Worm (Caenorhabditis elegans) whole organism, L3 larva: ENCODE data around the gene col-135.

Experiments used
- R02D3.7 ChIP-seq: fragments of 150-350 bp; optimal IDR thresholded peaks from 2 replicates; lab custom pipeline; 2014; ENCODE audit warnings: missing biosample characterization, missing genetic modification characterization
- ZK546.5 ChIP-seq: sonication (generic microtip); optimal IDR thresholded peaks from 2 replicates; lab custom pipeline; 2017; ENCODE audit warnings: missing biosample characterization, missing genetic modification characterization
- aly-2 ChIP-seq: fragments of 150-350 bp; optimal IDR thresholded peaks from 2 replicates; lab custom pipeline; 2014; ENCODE audit warnings: missing biosample characterization, missing genetic modification characterization
- ama-1 ChIP-seq: fragments of 150-350 bp; optimal IDR thresholded peaks from 2 replicates; lab custom pipeline; 2018
- ceh-16 ChIP-seq: sonication (generic microtip); optimal IDR thresholded peaks from 2 replicates; lab custom pipeline; 2017; ENCODE audit warnings: missing biosample characterization, missing genetic modification characterization
- ceh-28 ChIP-seq: fragments of 150-350 bp; optimal IDR thresholded peaks from 2 replicates; lab custom pipeline; 2014; ENCODE audit warnings: missing biosample characterization, missing genetic modification reagents, missing genetic modification characterization
- ceh-82 ChIP-seq: fragments of 150-350 bp; optimal IDR thresholded peaks from 2 replicates; lab custom pipeline; 2014; ENCODE audit warnings: missing biosample characterization, missing genetic modification characterization
- ceh-9 ChIP-seq: sonication (generic microtip); optimal IDR thresholded peaks from 2 replicates; lab custom pipeline; 2018; ENCODE audit warnings: missing biosample characterization, missing genetic modification characterization
- daf-12 ChIP-seq: fragments of 150-350 bp; optimal IDR thresholded peaks from 2 replicates; lab custom pipeline; 2014; ENCODE audit warnings: missing biosample characterization, missing genetic modification reagents, missing genetic modification characterization
- egl-5 ChIP-seq: fragments of 150-350 bp; optimal IDR thresholded peaks from 2 replicates; lab custom pipeline; 2017; ENCODE audit warnings: missing biosample characterization, missing genetic modification reagents, missing genetic modification characterization, inconsistent platforms
- elt-1 ChIP-seq: fragments of 150-350 bp; optimal IDR thresholded peaks from 2 replicates; lab custom pipeline; 2014; ENCODE audit warnings: missing biosample characterization, missing genetic modification characterization
- elt-3 ChIP-seq, 3 experiments: fragments of 150-350 bp in 1 of 3; sonication (generic microtip) in 2 of 3; optimal IDR thresholded peaks; 2 replicates in 2 of 3; 4 replicates in 1 of 3; lab custom pipeline; 2014 to 2017; ENCODE audit warnings: missing biosample characterization in 3 of 3, missing genetic modification characterization in 3 of 3
- eor-1 ChIP-seq, 2 experiments: fragments of 150-350 bp; optimal IDR thresholded peaks; 2 replicates each; lab custom pipeline; 2014 to 2018; ENCODE audit warnings: missing biosample characterization in 2 of 2, missing genetic modification characterization in 2 of 2
- fkh-10 ChIP-seq: sonication (generic microtip); optimal IDR thresholded peaks from 2 replicates; lab custom pipeline; 2017; ENCODE audit warnings: missing biosample characterization, missing genetic modification reagents, missing genetic modification characterization
- fkh-2 ChIP-seq: fragments of 150-350 bp; optimal IDR thresholded peaks from 2 replicates; lab custom pipeline; 2014; ENCODE audit warnings: missing biosample characterization, missing genetic modification reagents, missing genetic modification characterization
- hmg-11 ChIP-seq: sonication (generic microtip); optimal IDR thresholded peaks from 2 replicates; lab custom pipeline; 2016; ENCODE audit warnings: missing genetic modification characterization, missing compliant biosample characterization
- jun-1 ChIP-seq: fragments of 150-350 bp; optimal IDR thresholded peaks from 2 replicates; lab custom pipeline; 2014; ENCODE audit warnings: missing biosample characterization, missing genetic modification reagents, missing genetic modification characterization
- lin-15B ChIP-seq: fragments of 150-350 bp; optimal IDR thresholded peaks from 2 replicates; lab custom pipeline; 2014; ENCODE audit warnings: missing biosample characterization, missing genetic modification characterization
- lsy-12 ChIP-seq: sonication (generic microtip); optimal IDR thresholded peaks from 2 replicates; lab custom pipeline; 2016; ENCODE audit warnings: mild to moderate bottlenecking, missing genetic modification characterization, missing compliant biosample characterization
- mdl-1 ChIP-seq: fragments of 150-350 bp; optimal IDR thresholded peaks from 2 replicates; lab custom pipeline; 2014; ENCODE audit warnings: missing biosample characterization, missing genetic modification characterization
- mml-1 ChIP-seq: fragments of 150-350 bp; sonication (generic microtip); optimal IDR thresholded peaks from 3 replicates; lab custom pipeline; 2014; ENCODE audit warnings: missing biosample characterization, missing genetic modification characterization
- nfya-1 ChIP-seq: sonication (generic microtip); optimal IDR thresholded peaks from 2 replicates; lab custom pipeline; 2017; ENCODE audit warnings: missing genetic modification characterization, mild to moderate bottlenecking, missing compliant biosample characterization, antibody characterized with exemption, moderate library complexity; ENCODE audit not compliant: insufficient read depth
- nhr-11 ChIP-seq: fragments of 150-350 bp; optimal IDR thresholded peaks from 2 replicates; lab custom pipeline; 2014; ENCODE audit warnings: missing biosample characterization, missing genetic modification characterization
- nhr-12 ChIP-seq: fragments of 150-350 bp; optimal IDR thresholded peaks from 2 replicates; lab custom pipeline; 2014; ENCODE audit warnings: missing biosample characterization, missing genetic modification characterization
- nhr-23 ChIP-seq: fragments of 150-350 bp; optimal IDR thresholded peaks from 2 replicates; lab custom pipeline; 2014; ENCODE audit warnings: missing biosample characterization, missing genetic modification reagents, missing genetic modification characterization
- nhr-237 ChIP-seq: fragments of 150-350 bp; optimal IDR thresholded peaks from 2 replicates; lab custom pipeline; 2014; ENCODE audit warnings: missing biosample characterization, missing genetic modification characterization
- nhr-25 ChIP-seq: sonication (generic microtip); optimal IDR thresholded peaks from 2 replicates; lab custom pipeline; 2017; ENCODE audit warnings: missing biosample characterization, missing genetic modification characterization
- nhr-28 ChIP-seq: fragments of 150-350 bp; optimal IDR thresholded peaks from 2 replicates; lab custom pipeline; 2014; ENCODE audit warnings: missing biosample characterization, missing genetic modification characterization
- nhr-76 ChIP-seq: fragments of 150-350 bp; sonication (generic microtip); optimal IDR thresholded peaks from 5 replicates; lab custom pipeline; 2014; ENCODE audit warnings: missing biosample characterization, missing genetic modification characterization
- nhr-77 ChIP-seq: fragments of 150-350 bp; optimal IDR thresholded peaks from 2 replicates; lab custom pipeline; 2014; ENCODE audit warnings: missing biosample characterization, missing genetic modification characterization
- pha-4 ChIP-seq: fragments of 150-350 bp; optimal IDR thresholded peaks from 2 replicates; lab custom pipeline; 2014; ENCODE audit warnings: missing biosample characterization, missing genetic modification reagents, missing genetic modification characterization
- skn-1 ChIP-seq: fragments of 150-350 bp; optimal IDR thresholded peaks from 2 replicates; lab custom pipeline; 2014; ENCODE audit warnings: missing biosample characterization, missing genetic modification characterization
- snpc-4 ChIP-seq: fragments of 150-350 bp; optimal IDR thresholded peaks from 2 replicates; lab custom pipeline; 2014; ENCODE audit warnings: missing biosample characterization, missing genetic modification characterization
- unc-39 ChIP-seq: sonication (generic microtip); optimal IDR thresholded peaks from 4 replicates; lab custom pipeline; 2017; ENCODE audit warnings: missing biosample characterization, missing genetic modification characterization
- unc-62 ChIP-seq: fragments of 150-350 bp; sonication (generic microtip); optimal IDR thresholded peaks from 4 replicates; lab custom pipeline; 2014; ENCODE audit warnings: missing biosample characterization, missing genetic modification reagents, missing genetic modification characterization
- zag-1 ChIP-seq: fragments of 150-350 bp; optimal IDR thresholded peaks from 2 replicates; lab custom pipeline; 2014; ENCODE audit warnings: missing biosample characterization, missing genetic modification characterization
- ztf-4 ChIP-seq: fragments of 150-350 bp; optimal IDR thresholded peaks from 2 replicates; lab custom pipeline; 2014; ENCODE audit warnings: missing biosample characterization, missing genetic modification characterization

col-135 gene

DNA sequence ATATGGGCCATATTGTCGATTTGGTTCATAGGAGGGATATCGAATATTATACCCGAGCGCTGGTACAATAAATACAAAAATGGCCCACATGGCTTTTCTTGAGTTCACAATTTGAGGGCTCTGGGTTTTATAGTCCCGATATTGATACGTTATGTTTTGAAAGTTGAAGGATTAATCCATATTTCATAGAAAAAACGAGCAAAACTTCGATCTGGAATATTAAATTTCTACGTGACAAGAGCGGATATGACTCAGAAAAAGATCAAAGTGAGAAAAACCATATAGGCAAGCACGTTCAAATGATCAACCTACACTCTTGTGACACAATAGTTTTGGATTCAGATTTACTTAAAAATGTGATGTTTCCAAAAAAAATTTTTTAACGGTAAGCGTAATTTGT lies at the start of gene col-135:
TSS of gene col-135 (minus strand) at position 101 of the 400 bp plus-strand sequence.
- TF ChIP-seq egl-5 = no peak
- no peak for TF ChIP-seq nhr-76 (tag; lab: Kevin White, UChicago)
- no peak for TF ChIP-seq mml-1 (tag; lab: Kevin White, UChicago)
- no peak for TF ChIP-seq unc-39
- TF ChIP-seq nhr-12 (tag; lab: Kevin White, UChicago) = no peak
- TF ChIP-seq ZK546.5 = no peak
- no peak for TF ChIP-seq pha-4 (tag; lab: Kevin White, UChicago)
- no peak for TF ChIP-seq nhr-77 (tag; lab: Kevin White, UChicago)
- no peak for TF ChIP-seq ceh-82 (tag; lab: Kevin White, UChicago)
- no peak for TF ChIP-seq aly-2 (tag; lab: Kevin White, UChicago)

DNA sequence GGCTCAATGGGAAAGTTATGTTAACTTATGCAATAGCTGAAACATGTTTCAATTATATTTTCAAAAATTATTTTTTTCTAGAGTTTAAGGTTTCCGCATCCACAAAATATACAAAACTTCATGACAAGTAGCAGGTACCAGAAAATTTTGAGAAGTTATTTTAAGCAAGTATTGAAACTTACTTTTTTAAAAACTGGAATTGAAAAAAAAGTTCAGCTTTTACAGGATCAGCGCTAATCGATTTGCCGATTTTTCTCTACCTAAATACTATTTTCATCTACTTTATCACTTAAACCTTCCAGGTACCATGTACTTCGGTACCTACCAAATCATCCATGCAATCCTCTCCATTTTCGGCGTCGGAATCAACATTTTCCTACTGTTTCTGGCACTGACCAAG lies 48.0 kb upstream of the col-135 start, which contains the start of gene srd-23:
TSS of gene srd-23 (plus strand) at position 301 of the 400 bp plus-strand sequence.
- TF ChIP-seq zag-1 (tag; lab: Kevin White, UChicago) = no peak
- no peak for TF ChIP-seq ztf-4 (tag; lab: Kevin White, UChicago)
- TF ChIP-seq mml-1 (tag; lab: Kevin White, UChicago) = no peak
- no peak for TF ChIP-seq nhr-11 (tag; lab: Kevin White, UChicago)
- TF ChIP-seq eor-1 (tag; optimal IDR thresholded peaks at IDR 0.05; lab: Kevin White, UChicago) = no peak
- TF ChIP-seq lsy-12 = no peak
- TF ChIP-seq skn-1 (tag; lab: Kevin White, UChicago) = no peak
- no peak for TF ChIP-seq nhr-77 (tag; lab: Kevin White, UChicago)
- TF ChIP-seq nhr-12 (tag; lab: Kevin White, UChicago) = no peak
- TF ChIP-seq nhr-25 = no peak
- no peak for TF ChIP-seq fkh-2 (tag; lab: Kevin White, UChicago)
- TF ChIP-seq, all 47 proteins: peak for 0

DNA sequence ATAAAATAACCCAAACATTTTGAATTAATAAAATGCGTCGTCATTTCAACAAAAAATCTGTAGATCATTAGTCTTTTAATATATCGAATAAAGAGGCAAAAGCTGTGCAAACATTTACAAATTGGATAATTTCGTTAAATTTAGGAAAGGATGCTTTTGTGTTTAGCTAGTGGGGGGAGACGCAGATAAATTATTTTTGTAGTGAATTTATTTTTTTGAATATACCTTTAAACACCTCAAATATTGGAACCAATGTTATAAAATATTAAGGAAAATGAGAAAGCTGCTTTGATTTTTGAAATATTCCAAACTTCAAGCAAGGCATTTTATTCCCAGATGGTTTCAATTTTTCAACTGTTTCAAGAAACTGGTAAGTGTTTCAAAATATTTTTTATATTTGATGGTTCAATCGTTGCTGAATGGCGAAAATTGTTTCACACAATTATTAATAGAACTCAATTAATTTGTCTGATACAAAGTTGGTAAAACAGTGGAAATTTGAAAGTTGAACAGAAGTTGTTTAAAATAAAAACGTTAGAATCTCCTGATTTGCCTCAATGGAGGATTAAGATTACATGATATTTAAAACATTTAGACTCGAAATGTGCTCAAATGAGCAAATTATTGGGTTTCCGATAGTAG lies 44.0 kb upstream of the col-135 start, which contains the start of gene Y40H7A.4:
TSS of gene Y40H7A.4 (minus strand) at position 51 of the 642 bp plus-strand sequence.
- TF ChIP-seq skn-1 (tag; lab: Kevin White, UChicago) = no peak
- no peak for TF ChIP-seq nhr-23 (tag; lab: Kevin White, UChicago)
- TF ChIP-seq ceh-9 (tag; lab: Kevin White, UChicago) = no peak
- no peak for TF ChIP-seq daf-12 (tag; lab: Kevin White, UChicago)
- TF ChIP-seq lin-15B (tag; lab: Kevin White, UChicago) = no peak
- no peak for TF ChIP-seq unc-62 (GFP tag; lab: Kevin White, UChicago)
- TF ChIP-seq ZK546.5 = no peak
- TF ChIP-seq nhr-237 (tag; lab: Kevin White, UChicago) = no peak
- TF ChIP-seq nhr-76 (tag; lab: Kevin White, UChicago) = no peak
- TF ChIP-seq aly-2 (tag; lab: Kevin White, UChicago) = no peak
- no peak for TF ChIP-seq lsy-12
- TF ChIP-seq hmg-11 = no peak

DNA sequence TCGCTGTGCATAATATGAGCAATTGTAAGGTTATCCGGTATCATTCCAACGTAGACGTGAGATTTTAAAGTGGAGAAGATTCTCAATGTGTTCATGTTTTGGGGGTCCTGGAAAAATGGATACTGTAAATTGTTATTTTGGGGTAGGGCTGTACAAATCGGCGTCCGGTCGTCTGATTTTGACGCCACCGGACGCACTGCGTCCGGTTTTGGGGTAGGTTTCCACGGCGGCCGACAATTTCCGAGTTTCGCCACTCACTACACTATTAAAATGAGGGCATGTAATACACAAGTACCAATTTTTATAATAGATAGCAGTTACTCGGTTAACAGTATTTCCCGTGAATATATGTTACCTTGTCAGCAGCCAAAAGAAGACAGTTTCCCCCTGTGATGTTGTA lies 36.8 kb upstream of the col-135 start:
- no peak for TF ChIP-seq zag-1 (tag; lab: Kevin White, UChicago)
- TF ChIP-seq snpc-4 = no peak
- no peak for TF ChIP-seq elt-3 (tag; optimal IDR thresholded peaks at IDR 0.05; lab: Kevin White, UChicago)
- TF ChIP-seq R02D3.7 (tag; lab: Kevin White, UChicago) = no peak
- no peak for TF ChIP-seq mdl-1 (tag; lab: Kevin White, UChicago)
- TF ChIP-seq aly-2 (tag; lab: Kevin White, UChicago) = no peak
- no peak for TF ChIP-seq nfya-1 (tag; lab: Kevin White, UChicago)
- no peak for TF ChIP-seq ceh-16 (tag; lab: Kevin White, UChicago)
- no peak for TF ChIP-seq jun-1 (tag; lab: Kevin White, UChicago)
- no peak for TF ChIP-seq lin-15B (tag; lab: Kevin White, UChicago)
- TF ChIP-seq elt-1 (tag; lab: Kevin White, UChicago) = no peak
- TF ChIP-seq ceh-28 (tag; lab: Kevin White, UChicago) = no peak
- TF ChIP-seq ama-1 = no peak
- TF ChIP-seq nhr-237 (tag; lab: Kevin White, UChicago) = no peak
- no peak for TF ChIP-seq nhr-76 (tag; lab: Kevin White, UChicago)
- TF ChIP-seq eor-1 (tag; optimal IDR thresholded peaks at IDR 0.05; lab: Kevin White, UChicago) = no peak
- TF ChIP-seq fkh-10 (GFP tag; lab: Kevin White, UChicago) = no peak
- no peak for TF ChIP-seq nhr-28 (tag; lab: Kevin White, UChicago)
- no peak for TF ChIP-seq hmg-11
- TF ChIP-seq unc-39 = no peak
- TF ChIP-seq, all 47 proteins: peak for 0
